Worm (Caenorhabditis elegans) whole organism, L3 larva: ENCODE measurements around the gene alkb-1.

Source experiments
- R02D3.7 ChIP-seq: fragments of 150-350 bp; optimal IDR thresholded peaks from 2 replicates; lab custom pipeline; 2014; ENCODE audit warnings: missing biosample characterization, missing genetic modification characterization
- ZK546.5 ChIP-seq: sonication (generic microtip); optimal IDR thresholded peaks from 2 replicates; lab custom pipeline; 2017; ENCODE audit warnings: missing biosample characterization, missing genetic modification characterization
- aly-2 ChIP-seq: fragments of 150-350 bp; optimal IDR thresholded peaks from 2 replicates; lab custom pipeline; 2014; ENCODE audit warnings: missing biosample characterization, missing genetic modification characterization
- ama-1 ChIP-seq: fragments of 150-350 bp; optimal IDR thresholded peaks from 2 replicates; lab custom pipeline; 2018
- ceh-16 ChIP-seq: sonication (generic microtip); optimal IDR thresholded peaks from 2 replicates; lab custom pipeline; 2017; ENCODE audit warnings: missing biosample characterization, missing genetic modification characterization
- ceh-28 ChIP-seq: fragments of 150-350 bp; optimal IDR thresholded peaks from 2 replicates; lab custom pipeline; 2014; ENCODE audit warnings: missing biosample characterization, missing genetic modification reagents, missing genetic modification characterization
- egl-27 ChIP-seq: sonication (generic microtip); optimal IDR thresholded peaks from 4 replicates; lab custom pipeline; 2017; ENCODE audit warnings: missing biosample characterization, missing genetic modification reagents, missing genetic modification characterization
- elt-2 ChIP-seq: sonication (generic microtip); optimal IDR thresholded peaks from 2 replicates; lab custom pipeline; 2016; ENCODE audit warnings: missing genetic modification reagents, mild to moderate bottlenecking, missing genetic modification characterization, missing compliant biosample characterization
- elt-3 ChIP-seq, 3 experiments: fragments of 150-350 bp in 1 of 3; sonication (generic microtip) in 2 of 3; optimal IDR thresholded peaks; 2 replicates in 2 of 3; 4 replicates in 1 of 3; lab custom pipeline; 2014 to 2017; ENCODE audit warnings: missing biosample characterization in 3 of 3, missing genetic modification characterization in 3 of 3
- eor-1 ChIP-seq, 2 experiments: fragments of 150-350 bp; optimal IDR thresholded peaks; 2 replicates each; lab custom pipeline; 2014 to 2018; ENCODE audit warnings: missing biosample characterization in 2 of 2, missing genetic modification characterization in 2 of 2
- fos-1 ChIP-seq: fragments of 150-350 bp; optimal IDR thresholded peaks from 2 replicates; lab custom pipeline; 2014; ENCODE audit warnings: missing biosample characterization, missing genetic modification characterization
- hmg-11 ChIP-seq: sonication (generic microtip); optimal IDR thresholded peaks from 2 replicates; lab custom pipeline; 2016; ENCODE audit warnings: missing genetic modification characterization, missing compliant biosample characterization
- jun-1 ChIP-seq: fragments of 150-350 bp; optimal IDR thresholded peaks from 2 replicates; lab custom pipeline; 2014; ENCODE audit warnings: missing biosample characterization, missing genetic modification reagents, missing genetic modification characterization
- lin-15B ChIP-seq: fragments of 150-350 bp; optimal IDR thresholded peaks from 2 replicates; lab custom pipeline; 2014; ENCODE audit warnings: missing biosample characterization, missing genetic modification characterization
- lsy-12 ChIP-seq: sonication (generic microtip); optimal IDR thresholded peaks from 2 replicates; lab custom pipeline; 2016; ENCODE audit warnings: mild to moderate bottlenecking, missing genetic modification characterization, missing compliant biosample characterization
- mdl-1 ChIP-seq: fragments of 150-350 bp; optimal IDR thresholded peaks from 2 replicates; lab custom pipeline; 2014; ENCODE audit warnings: missing biosample characterization, missing genetic modification characterization
- mml-1 ChIP-seq: fragments of 150-350 bp; sonication (generic microtip); optimal IDR thresholded peaks from 3 replicates; lab custom pipeline; 2014; ENCODE audit warnings: missing biosample characterization, missing genetic modification characterization
- nfya-1 ChIP-seq: sonication (generic microtip); optimal IDR thresholded peaks from 2 replicates; lab custom pipeline; 2017; ENCODE audit warnings: missing genetic modification characterization, mild to moderate bottlenecking, missing compliant biosample characterization, antibody characterized with exemption, moderate library complexity; ENCODE audit not compliant: insufficient read depth
- nhr-11 ChIP-seq: fragments of 150-350 bp; optimal IDR thresholded peaks from 2 replicates; lab custom pipeline; 2014; ENCODE audit warnings: missing biosample characterization, missing genetic modification characterization
- nhr-12 ChIP-seq: fragments of 150-350 bp; optimal IDR thresholded peaks from 2 replicates; lab custom pipeline; 2014; ENCODE audit warnings: missing biosample characterization, missing genetic modification characterization
- nhr-23 ChIP-seq: fragments of 150-350 bp; optimal IDR thresholded peaks from 2 replicates; lab custom pipeline; 2014; ENCODE audit warnings: missing biosample characterization, missing genetic modification reagents, missing genetic modification characterization
- nhr-237 ChIP-seq: fragments of 150-350 bp; optimal IDR thresholded peaks from 2 replicates; lab custom pipeline; 2014; ENCODE audit warnings: missing biosample characterization, missing genetic modification characterization
- nhr-25 ChIP-seq: sonication (generic microtip); optimal IDR thresholded peaks from 2 replicates; lab custom pipeline; 2017; ENCODE audit warnings: missing biosample characterization, missing genetic modification characterization
- nhr-67 ChIP-seq: fragments of 150-350 bp; optimal IDR thresholded peaks from 2 replicates; lab custom pipeline; 2014; ENCODE audit warnings: missing biosample characterization, missing genetic modification characterization
- nhr-77 ChIP-seq: fragments of 150-350 bp; optimal IDR thresholded peaks from 2 replicates; lab custom pipeline; 2014; ENCODE audit warnings: missing biosample characterization, missing genetic modification characterization
- pqm-1 ChIP-seq: fragments of 150-350 bp; optimal IDR thresholded peaks from 2 replicates; lab custom pipeline; 2017; ENCODE audit warnings: missing biosample characterization, missing genetic modification characterization, inconsistent platforms
- sea-2 ChIP-seq: fragments of 150-350 bp; sonication (generic microtip); optimal IDR thresholded peaks from 4 replicates; lab custom pipeline; 2014; ENCODE audit warnings: missing biosample characterization, missing genetic modification reagents, missing genetic modification characterization
- skn-1 ChIP-seq: fragments of 150-350 bp; optimal IDR thresholded peaks from 2 replicates; lab custom pipeline; 2014; ENCODE audit warnings: missing biosample characterization, missing genetic modification characterization
- snpc-4 ChIP-seq: fragments of 150-350 bp; optimal IDR thresholded peaks from 2 replicates; lab custom pipeline; 2014; ENCODE audit warnings: missing biosample characterization, missing genetic modification characterization
- tbx-2 ChIP-seq: sonication (generic microtip); optimal IDR thresholded peaks from 2 replicates; lab custom pipeline; 2016; ENCODE audit warnings: mild to moderate bottlenecking, missing genetic modification characterization, missing compliant biosample characterization
- unc-39 ChIP-seq: sonication (generic microtip); optimal IDR thresholded peaks from 4 replicates; lab custom pipeline; 2017; ENCODE audit warnings: missing biosample characterization, missing genetic modification characterization
- zag-1 ChIP-seq: fragments of 150-350 bp; optimal IDR thresholded peaks from 2 replicates; lab custom pipeline; 2014; ENCODE audit warnings: missing biosample characterization, missing genetic modification characterization
- ztf-11 ChIP-seq: fragments of 150-350 bp; optimal IDR thresholded peaks from 2 replicates; lab custom pipeline; 2014; ENCODE audit warnings: missing biosample characterization, missing genetic modification characterization
- ztf-4 ChIP-seq: fragments of 150-350 bp; optimal IDR thresholded peaks from 2 replicates; lab custom pipeline; 2014; ENCODE audit warnings: missing biosample characterization, missing genetic modification characterization

Gene alkb-1

ce11 chrII:1411372-1411771 lies 837 bp upstream of the alkb-1 start, which contains the start of gene Y51H7C.9:
TSS of gene Y51H7C.9 (minus strand) at chrII:1411472.
- no peak for TF ChIP-seq mdl-1
- TF ChIP-seq unc-39 (tag; lab: Kevin White, UChicago): no peak
- no peak for TF ChIP-seq nfya-1 (tag; lab: Kevin White, UChicago)
- TF ChIP-seq egl-27 (tag; lab: Kevin White, UChicago): no peak
- no peak for TF ChIP-seq sea-2 (GFP tag; lab: Kevin White, UChicago)
- TF ChIP-seq, all 47 proteins: peak for 0

ce11 chrII:1419994-1420393 lies 7.8 kb downstream of the alkb-1 start:
- TF ChIP-seq ceh-16 (tag; lab: Kevin White, UChicago) (no peak), ceh-28 (tag; lab: Kevin White, UChicago) (peak; percentile 84), ztf-11 (tag; lab: Kevin White, UChicago) (no peak), mml-1 (tag; lab: Kevin White, UChicago) (no peak), ztf-4 (tag; lab: Kevin White, UChicago) (no peak), R02D3.7 (tag; lab: Kevin White, UChicago) (no peak), nhr-237 (tag; lab: Kevin White, UChicago) (no peak)

ce11 chrII:1420806-1421463 lies 8.7 kb downstream of the alkb-1 start:
- TF ChIP-seq nhr-23 (tag; lab: Kevin White, UChicago) (no peak), ceh-28 (tag; lab: Kevin White, UChicago) (peak; percentile 55)

- TF ChIP-seq nhr-67 (tag; lab: Kevin White, UChicago) (no peak), lin-15B (tag; lab: Kevin White, UChicago) (no peak), ztf-4 (tag; lab: Kevin White, UChicago) (no peak), snpc-4 (tag; lab: Kevin White, UChicago) (no peak), aly-2 (no peak), skn-1 (tag; lab: Kevin White, UChicago) (no peak), mml-1 (tag; lab: Kevin White, UChicago) (no peak), eor-1 (tag; optimal IDR thresholded peaks at IDR 0.05; lab: Kevin White, UChicago) (no peak), tbx-2 (tag; lab: Kevin White, UChicago) (no peak), R02D3.7 (tag; lab: Kevin White, UChicago) (no peak), nhr-237 (tag; lab: Kevin White, UChicago) (no peak), nhr-11 (tag; lab: Kevin White, UChicago) (no peak), ztf-11 (tag; lab: Kevin White, UChicago) (no peak), pqm-1 (no peak), elt-2 (tag; lab: Kevin White, UChicago) (no peak), mdl-1 (no peak), elt-3 (tag; optimal IDR thresholded peaks at IDR 0.05; lab: Kevin White, UChicago) (no peak), zag-1 (tag; lab: Kevin White, UChicago) (no peak)
These were observed 11.5 kb downstream of the alkb-1 start, which contains the start of gene Y51H7C.10 for ce11 chrII:1423660-1424059. TSS of gene Y51H7C.10 (minus strand) at chrII:1423760.

ce11 chrII:1436715-1437114 lies 24.5 kb downstream of the alkb-1 start:
- TF ChIP-seq jun-1 (tag; lab: Kevin White, UChicago) (no peak), lsy-12 (tag; lab: Kevin White, UChicago) (no peak), ZK546.5 (tag; lab: Kevin White, UChicago) (no peak), ceh-28 (tag; lab: Kevin White, UChicago) (no peak), skn-1 (tag; lab: Kevin White, UChicago) (no peak), fos-1 (no peak), hmg-11 (tag; lab: Kevin White, UChicago) (no peak), nhr-23 (tag; lab: Kevin White, UChicago) (no peak), nhr-25 (tag; lab: Kevin White, UChicago) (no peak), R02D3.7 (tag; lab: Kevin White, UChicago) (no peak), elt-3 (tag; optimal IDR thresholded peaks at IDR 0.05; lab: Kevin White, UChicago) (no peak), sea-2 (GFP tag; lab: Kevin White, UChicago) (no peak), nhr-12 (tag; lab: Kevin White, UChicago) (no peak), nhr-77 (tag; lab: Kevin White, UChicago) (no peak), ama-1 (lab: Kevin White, UChicago) (no peak), ceh-16 (tag; lab: Kevin White, UChicago) (no peak)
- TF ChIP-seq, all 47 proteins: peak for 0
